Fruit fly (Drosophila melanogaster): ENCODE results near the gene CG13813.

CG13813 gene

dm6 chr3L:20265514-20265913 is 34.0 kb downstream of the CG13813 start, which contains the start of gene CG32228:
TSS of gene CG32228 (plus strand) at chr3L:20265814.
- TF ChIP-seq HLH3B (GFP tag; IDR thresholded peaks at IDR 0.05) (no peak), gro (GFP tag; optimal IDR thresholded peaks at IDR 0.05) (no peak), CG5953 (GFP tag; IDR thresholded peaks at IDR 0.05) (no peak), hth (optimal IDR thresholded peaks at IDR 0.05) (no peak), lov (optimal IDR thresholded peaks at IDR 0.05) (no peak), lov (GFP tag; IDR thresholded peaks at IDR 0.05) (no peak), Xbp1 (GFP tag; optimal IDR thresholded peaks at IDR 0.05) (no peak), CG17568 (GFP tag; optimal IDR thresholded peaks at IDR 0.05) (no peak), tio (GFP tag; optimal IDR thresholded peaks at IDR 0.05) (no peak), CG6683 (GFP tag; optimal IDR thresholded peaks at IDR 0.05) (no peak)

dm6 chr3L:20275235-20275634 is 43.8 kb downstream of the CG13813 start, which contains the start of gene CG17122:
TSS of gene CG17122 (minus strand) at chr3L:20275335.
- TF ChIP-seq CG3995 (GFP tag; optimal IDR thresholded peaks at IDR 0.05) (no peak), CG18262 (tag; optimal IDR thresholded peaks at IDR 0.05) (no peak), yki (optimal IDR thresholded peaks at IDR 0.05) (no peak), pros (GFP tag; optimal IDR thresholded peaks at IDR 0.05) (no peak), luna (GFP tag; optimal IDR thresholded peaks at IDR 0.05) (no peak), Fer1 (GFP tag; optimal IDR thresholded peaks at IDR 0.05) (no peak), al (GFP tag; IDR thresholded peaks at IDR 0.05) (no peak), Xrp1 (GFP tag; IDR thresholded peaks at IDR 0.05) (no peak), HLH54F (GFP tag; optimal IDR thresholded peaks at IDR 0.05) (no peak), CG4360 (GFP tag; IDR thresholded peaks at IDR 0.05) (no peak), CG17359 (tag; optimal IDR thresholded peaks at IDR 0.05) (no peak), disco-r (GFP tag; optimal IDR thresholded peaks at IDR 0.05) (no peak), CG7556 (GFP tag; optimal IDR thresholded peaks at IDR 0.05) (no peak), Dad (GFP tag; optimal IDR thresholded peaks at IDR 0.05) (no peak), Atf-2 (GFP tag; optimal IDR thresholded peaks at IDR 0.05) (no peak), stc (GFP tag; IDR thresholded peaks at IDR 0.05) (no peak), CG3163 (GFP tag; optimal IDR thresholded peaks at IDR 0.05) (no peak), Nf-YA (GFP tag; IDR thresholded peaks at IDR 0.05) (no peak)

- TF ChIP-seq emc (GFP tag; optimal IDR thresholded peaks at IDR 0.05) = no peak
- 0 out of 2 replicates have a peak, but pooled peaks have one; percentile 24 for TF ChIP-seq Awh (GFP tag; IDR thresholded peaks at IDR 0.05)
- TF ChIP-seq Blimp-1 (GFP tag; optimal IDR thresholded peaks at IDR 0.05) = no peak
- TF ChIP-seq btn (GFP tag; optimal IDR thresholded peaks at IDR 0.05) = no peak
- no peak for TF ChIP-seq jumu (GFP tag; optimal IDR thresholded peaks at IDR 0.05)
- TF ChIP-seq ara (GFP tag; IDR thresholded peaks at IDR 0.05) = peak; percentile 22; the same call in 1 of the 2 replicates
- TF ChIP-seq ken (GFP tag; IDR thresholded peaks at IDR 0.05) = peak; percentile 52; the same call in 1 of the 3 replicates
- TF ChIP-seq ftz-f1 (GFP tag; optimal IDR thresholded peaks at IDR 0.05) = no peak
- TF ChIP-seq Tbp (GFP tag; optimal IDR thresholded peaks at IDR 0.05) = no peak
- TF ChIP-seq CG31441 (GFP tag; IDR thresholded peaks at IDR 0.05) = no peak
- no peak for TF ChIP-seq B-H2 (GFP tag; optimal IDR thresholded peaks at IDR 0.05)
- 0 out of 3 replicates have a peak, but pooled peaks have one; percentile 55 for TF ChIP-seq sr (GFP tag; IDR thresholded peaks at IDR 0.05)
- no peak for TF ChIP-seq slou (GFP tag; optimal IDR thresholded peaks at IDR 0.05)
- no peak for TF ChIP-seq tup (GFP tag; optimal IDR thresholded peaks at IDR 0.05)
- no peak for TF ChIP-seq CkIIα-i1 (GFP tag; IDR thresholded peaks at IDR 0.05)
- TF ChIP-seq CG7839 (tag; optimal IDR thresholded peaks at IDR 0.05) = no peak
- peak; percentile 2 for TF ChIP-seq CG6254 (GFP tag; optimal IDR thresholded peaks at IDR 0.05)
- TF ChIP-seq HHEX (GFP tag; optimal IDR thresholded peaks at IDR 0.05) = peak; percentile 35
- no peak for TF ChIP-seq crc (GFP tag; optimal IDR thresholded peaks at IDR 0.05)
- no peak for TF ChIP-seq da (GFP tag; optimal IDR thresholded peaks at IDR 0.05)
- peak; percentile 46 for TF ChIP-seq Xrp1 (GFP tag; IDR thresholded peaks at IDR 0.05)
- no peak for TF ChIP-seq CG33557 (GFP tag; optimal IDR thresholded peaks at IDR 0.05)
- peak; percentile 77 for TF ChIP-seq ATbp (GFP tag; optimal IDR thresholded peaks at IDR 0.05)
- no peak for TF ChIP-seq wor (GFP tag; IDR thresholded peaks at IDR 0.05)
- no peak for TF ChIP-seq salm (tag; optimal IDR thresholded peaks at IDR 0.05)
These were observed 44.4 kb downstream of the CG13813 start for dm6 chr3L:20275886-20276285.
